Fruit fly (Drosophila melanogaster): ENCODE results near the gene CG4455.

DNA sequence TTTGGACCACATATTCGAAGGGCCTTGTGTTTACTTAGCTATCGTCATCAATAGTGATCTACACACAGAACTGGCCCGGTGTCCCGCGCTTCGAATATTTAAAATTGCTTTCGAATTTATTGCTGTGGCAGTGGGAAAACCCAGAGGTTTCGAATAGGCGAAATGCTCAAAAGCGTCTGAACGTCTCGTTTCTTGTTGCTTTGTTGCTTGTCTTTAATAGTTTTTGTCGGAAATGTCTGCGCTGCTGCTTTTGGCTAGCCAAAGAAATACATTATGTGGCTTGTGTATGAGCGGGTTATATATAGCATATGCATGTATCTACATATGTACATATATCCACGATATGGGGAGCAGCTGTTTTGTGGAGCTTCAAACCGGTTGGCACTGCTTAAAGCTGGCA, 31.5 kb upstream of the CG4455 start:
- TF ChIP-seq CG13204 (GFP tag; optimal IDR thresholded peaks at IDR 0.05): no peak
- TF ChIP-seq CG32121 (GFP tag; IDR thresholded peaks at IDR 0.05): no peak
- no peak for TF ChIP-seq Ets98B (GFP tag; IDR thresholded peaks at IDR 0.05)
- no peak for TF ChIP-seq CG12605 (GFP tag; IDR thresholded peaks at IDR 0.05)
- no peak for TF ChIP-seq fd96Ca (GFP tag; IDR thresholded peaks at IDR 0.05)
- TF ChIP-seq CG14655 (GFP tag; optimal IDR thresholded peaks at IDR 0.05): no peak
- no peak for TF ChIP-seq CG15710 (tag; optimal IDR thresholded peaks at IDR 0.05)
